Fruit fly (Drosophila melanogaster) whole organism, prepupa: ENCODE data around the gene Serinc.

Experiments used
- CG10669 ChIP-seq: fragments of 200-800 bp; sonication (Bioruptor generic); optimal IDR thresholded peaks from 3 replicates; lab custom pipeline; 2018; ENCODE audit warnings: missing biosample characterization, mild to moderate bottlenecking, missing genetic modification characterization, moderate library complexity
- CG11294 ChIP-seq: fragments of 200-800 bp; sonication (Bioruptor generic); IDR thresholded peaks from 2 replicates; pipeline ENCODE4 v1.3.6; 2022; ENCODE audit warnings: missing biosample characterization, missing genetic modification characterization
- CG11762 ChIP-seq: fragments of 200-800 bp; sonication (Bioruptor generic); optimal IDR thresholded peaks from 3 replicates; lab custom pipeline; 2016; ENCODE audit warnings: missing biosample characterization, missing genetic modification characterization; ENCODE audit not compliant: insufficient read depth
- CG11902 ChIP-seq: fragments of 200-800 bp; sonication (Bioruptor generic); optimal IDR thresholded peaks from 3 replicates; lab custom pipeline; 2016; ENCODE audit warnings: missing biosample characterization, missing genetic modification characterization
- CG1621 ChIP-seq: fragments of 200-800 bp; sonication (Bioruptor generic); optimal IDR thresholded peaks from 3 replicates; lab custom pipeline; 2018; ENCODE audit warnings: missing biosample characterization, mild to moderate bottlenecking, missing genetic modification characterization
- CG16779 ChIP-seq: fragments of 200-800 bp; sonication (Bioruptor generic); optimal IDR thresholded peaks from 3 replicates; lab custom pipeline; 2017; ENCODE audit warnings: missing biosample characterization, mild to moderate bottlenecking, missing genetic modification characterization
- CG3032 ChIP-seq: fragments of 200-800 bp; optimal IDR thresholded peaks from 2 replicates; lab custom pipeline; 2019; ENCODE audit warnings: missing biosample characterization, mild to moderate bottlenecking, missing genetic modification characterization, moderate library complexity
- CG31627 ChIP-seq: fragments of 200-800 bp; sonication (Bioruptor generic); optimal IDR thresholded peaks from 3 replicates; lab custom pipeline; 2016; ENCODE audit warnings: missing biosample characterization, missing genetic modification characterization
- CG32006 ChIP-seq: fragments of 200-800 bp; sonication (Bioruptor generic); optimal IDR thresholded peaks from 3 replicates; lab custom pipeline; 2017; ENCODE audit warnings: missing biosample characterization, mild to moderate bottlenecking, missing genetic modification characterization
- CG34406 ChIP-seq: fragments of 200-800 bp; sonication (Bioruptor generic); optimal IDR thresholded peaks from 3 replicates; lab custom pipeline; 2016; ENCODE audit warnings: missing biosample characterization, missing genetic modification characterization
- CG3919 ChIP-seq: fragments of 200-800 bp; sonication (Bioruptor generic); optimal IDR thresholded peaks from 3 replicates; lab custom pipeline; 2016; ENCODE audit warnings: missing biosample characterization, missing genetic modification characterization
- CG6163 ChIP-seq: fragments of 200-800 bp; sonication (Bioruptor generic); IDR thresholded peaks from 3 replicates; pipeline ENCODE4 v1.3.6; 2022; ENCODE audit warnings: missing biosample characterization, missing genetic modification characterization
- CG6276 ChIP-seq: fragments of 200-800 bp; sonication (Bioruptor generic); optimal IDR thresholded peaks from 2 replicates; lab custom pipeline; 2017; ENCODE audit warnings: missing biosample characterization, mild to moderate bottlenecking, missing genetic modification characterization
- CG6808 ChIP-seq: fragments of 200-800 bp; sonication (Bioruptor generic); optimal IDR thresholded peaks from 3 replicates; lab custom pipeline; 2017; ENCODE audit warnings: missing biosample characterization, missing genetic modification characterization, mild to moderate bottlenecking, moderate library complexity, missing genetic modification reagents
- CG7368 ChIP-seq: fragments of 200-800 bp; sonication (Bioruptor generic); optimal IDR thresholded peaks from 3 replicates; lab custom pipeline; 2016; ENCODE audit warnings: missing biosample characterization, missing genetic modification characterization
- CG8119 ChIP-seq: fragments of 200-800 bp; sonication (Bioruptor generic); IDR thresholded peaks from 3 replicates; pipeline ENCODE4 v1.3.6; 2022; ENCODE audit warnings: missing biosample characterization, missing genetic modification characterization
- CG8319 ChIP-seq: fragments of 200-800 bp; sonication (Bioruptor generic); optimal IDR thresholded peaks from 3 replicates; lab custom pipeline; 2016; ENCODE audit warnings: missing biosample characterization, missing genetic modification characterization
- CG8632 ChIP-seq: fragments of 200-800 bp; sonication (Bioruptor generic); optimal IDR thresholded peaks from 3 replicates; lab custom pipeline; 2016; ENCODE audit warnings: missing biosample characterization, missing genetic modification characterization
- CG9139 ChIP-seq: fragments of 200-800 bp; sonication (Bioruptor generic); optimal IDR thresholded peaks from 3 replicates; lab custom pipeline; 2017; ENCODE audit warnings: missing biosample characterization, mild to moderate bottlenecking, missing genetic modification characterization
- Eip75B ChIP-seq: fragments of 200-800 bp; sonication (Bioruptor generic); optimal IDR thresholded peaks from 3 replicates; lab custom pipeline; 2016; ENCODE audit warnings: missing biosample characterization, missing genetic modification characterization
- Eip78C ChIP-seq: fragments of 200-800 bp; sonication (Bioruptor generic); peaks from one replicate; lab custom pipeline; 2016; ENCODE audit warnings: missing biosample characterization, missing genetic modification characterization
- Eip93F ChIP-seq: fragments of 200-800 bp; sonication (Bioruptor generic); optimal IDR thresholded peaks from 2 replicates; lab custom pipeline; 2016; ENCODE audit warnings: missing biosample characterization, mild to moderate bottlenecking, missing genetic modification characterization
- Ets21C ChIP-seq: fragments of 200-800 bp; sonication (Bioruptor generic); optimal IDR thresholded peaks from 3 replicates; lab custom pipeline; 2016; ENCODE audit warnings: missing biosample characterization, missing genetic modification characterization
- Ets96B ChIP-seq: fragments of 200-800 bp; optimal IDR thresholded peaks from 2 replicates; lab custom pipeline; 2019; ENCODE audit warnings: missing biosample characterization, mild to moderate bottlenecking, missing genetic modification characterization, moderate library complexity
- Gug ChIP-seq: fragments of 200-800 bp; sonication (Bioruptor generic); IDR thresholded peaks from 2 replicates; pipeline ENCODE4 v1.3.6; 2022; ENCODE audit warnings: missing biosample characterization, missing genetic modification characterization
- Hr38 ChIP-seq: sonication (Bioruptor generic); optimal IDR thresholded peaks from 2 replicates; lab custom pipeline; 2016; ENCODE audit warnings: missing biosample characterization, missing genetic modification characterization
- Hr39 ChIP-seq: fragments of 200-800 bp; sonication (Bioruptor generic); optimal IDR thresholded peaks from 2 replicates; lab custom pipeline; 2016; ENCODE audit warnings: missing biosample characterization, missing genetic modification characterization
- Hr4 ChIP-seq: fragments of 200-800 bp; sonication (Bioruptor generic); optimal IDR thresholded peaks from 3 replicates; lab custom pipeline; 2016; ENCODE audit warnings: missing biosample characterization, missing genetic modification characterization
- Lpt ChIP-seq: fragments of 200-800 bp; sonication (Bioruptor generic); optimal IDR thresholded peaks from 3 replicates; lab custom pipeline; 2016; ENCODE audit warnings: missing biosample characterization, missing genetic modification characterization
- Met ChIP-seq: fragments of 200-800 bp; sonication (Bioruptor generic); optimal IDR thresholded peaks from 3 replicates; lab custom pipeline; 2016; ENCODE audit warnings: missing biosample characterization, missing genetic modification characterization
- OdsH ChIP-seq: fragments of 200-800 bp; sonication (Bioruptor generic); optimal IDR thresholded peaks from 3 replicates; lab custom pipeline; 2016; ENCODE audit warnings: missing biosample characterization, missing genetic modification characterization
- Smox ChIP-seq: fragments of 200-800 bp; sonication (Bioruptor generic); optimal IDR thresholded peaks from 3 replicates; lab custom pipeline; 2016; ENCODE audit warnings: missing biosample characterization, missing genetic modification characterization
- Sox102F ChIP-seq: fragments of 200-800 bp; sonication (Bioruptor generic); optimal IDR thresholded peaks from 2 replicates; lab custom pipeline; 2016; ENCODE audit warnings: missing biosample characterization, mild to moderate bottlenecking, missing genetic modification characterization
- Sox14 ChIP-seq: fragments of 200-800 bp; sonication (Bioruptor generic); optimal IDR thresholded peaks from 3 replicates; lab custom pipeline; 2016; ENCODE audit warnings: missing biosample characterization, missing genetic modification characterization
- Sox15 ChIP-seq: fragments of 200-800 bp; sonication (Bioruptor generic); optimal IDR thresholded peaks from 3 replicates; lab custom pipeline; 2016; ENCODE audit warnings: missing biosample characterization, missing genetic modification characterization
- cyc ChIP-seq: fragments of 200-800 bp; sonication (Bioruptor generic); optimal IDR thresholded peaks from 3 replicates; lab custom pipeline; 2016; ENCODE audit warnings: missing biosample characterization, missing genetic modification characterization
- dac ChIP-seq: fragments of 200-800 bp; sonication (Bioruptor generic); optimal IDR thresholded peaks from 2 replicates; lab custom pipeline; 2017; ENCODE audit warnings: missing biosample characterization, mild to moderate bottlenecking, missing genetic modification characterization
- dsx ChIP-seq: fragments of 200-800 bp; optimal IDR thresholded peaks from 3 replicates; lab custom pipeline; 2019; ENCODE audit warnings: missing biosample characterization, mild to moderate bottlenecking, missing genetic modification characterization, moderate library complexity; ENCODE audit not compliant: poor library complexity, severe bottlenecking
- eg ChIP-seq: fragments of 200-800 bp; sonication (Bioruptor generic); IDR thresholded peaks from 3 replicates; pipeline ENCODE4 v1.3.6; 2022; ENCODE audit warnings: missing biosample characterization, missing genetic modification characterization
- esn ChIP-seq: fragments of 200-800 bp; sonication (Bioruptor generic); optimal IDR thresholded peaks from 2 replicates; lab custom pipeline; 2016; ENCODE audit warnings: missing biosample characterization, mild to moderate bottlenecking, missing genetic modification characterization, moderate library complexity
- fd59A ChIP-seq: fragments of 200-800 bp; sonication (Bioruptor generic); optimal IDR thresholded peaks from 2 replicates; lab custom pipeline; 2017; ENCODE audit warnings: missing biosample characterization, mild to moderate bottlenecking, missing genetic modification characterization, missing genetic modification reagents
- fd85E ChIP-seq: fragments of 200-800 bp; sonication (Bioruptor generic); optimal IDR thresholded peaks from 3 replicates; lab custom pipeline; 2016; ENCODE audit warnings: missing biosample characterization, missing genetic modification characterization
- fkh ChIP-seq: fragments of 200-800 bp; sonication (Bioruptor generic); optimal IDR thresholded peaks from 3 replicates; lab custom pipeline; 2017; ENCODE audit warnings: missing biosample characterization, mild to moderate bottlenecking, missing genetic modification characterization, moderate library complexity
- net ChIP-seq: fragments of 200-800 bp; sonication (Bioruptor generic); optimal IDR thresholded peaks from 3 replicates; lab custom pipeline; 2016; ENCODE audit warnings: missing biosample characterization, missing genetic modification characterization
- pdm3 ChIP-seq: fragments of 200-800 bp; sonication (Bioruptor generic); optimal IDR thresholded peaks from 3 replicates; lab custom pipeline; 2016; ENCODE audit warnings: missing biosample characterization, missing genetic modification characterization
- salr ChIP-seq, 2 experiments: fragments of 200-800 bp; sonication (Bioruptor generic); optimal IDR thresholded peaks; 3 replicates each; lab custom pipeline; 2016 to 2018; ENCODE audit warnings: missing biosample characterization in 2 of 2, missing genetic modification characterization in 2 of 2, mild to moderate bottlenecking in 1 of 2
- spab ChIP-seq: fragments of 200-800 bp; sonication (Bioruptor generic); optimal IDR thresholded peaks from 2 replicates; lab custom pipeline; 2017; ENCODE audit warnings: missing biosample characterization, mild to moderate bottlenecking, missing genetic modification characterization, missing genetic modification reagents
- ss ChIP-seq, 2 experiments: fragments of 200-800 bp; sonication (Bioruptor generic); optimal IDR thresholded peaks; 2 replicates in 1 of 2; 3 replicates in 1 of 2; lab custom pipeline; 2017 to 2018; ENCODE audit warnings: mild to moderate bottlenecking in 2 of 2, missing biosample characterization in 2 of 2, missing genetic modification characterization in 2 of 2, moderate library complexity in 1 of 2
- svp ChIP-seq: fragments of 200-800 bp; sonication (Bioruptor generic); peaks from one replicate; lab custom pipeline; 2016; ENCODE audit warnings: missing biosample characterization, missing genetic modification characterization
- vri ChIP-seq: fragments of 200-800 bp; sonication (Bioruptor generic); optimal IDR thresholded peaks from 3 replicates; lab custom pipeline; 2016; ENCODE audit warnings: missing biosample characterization, mild to moderate bottlenecking, missing genetic modification characterization

Gene Serinc

DNA sequence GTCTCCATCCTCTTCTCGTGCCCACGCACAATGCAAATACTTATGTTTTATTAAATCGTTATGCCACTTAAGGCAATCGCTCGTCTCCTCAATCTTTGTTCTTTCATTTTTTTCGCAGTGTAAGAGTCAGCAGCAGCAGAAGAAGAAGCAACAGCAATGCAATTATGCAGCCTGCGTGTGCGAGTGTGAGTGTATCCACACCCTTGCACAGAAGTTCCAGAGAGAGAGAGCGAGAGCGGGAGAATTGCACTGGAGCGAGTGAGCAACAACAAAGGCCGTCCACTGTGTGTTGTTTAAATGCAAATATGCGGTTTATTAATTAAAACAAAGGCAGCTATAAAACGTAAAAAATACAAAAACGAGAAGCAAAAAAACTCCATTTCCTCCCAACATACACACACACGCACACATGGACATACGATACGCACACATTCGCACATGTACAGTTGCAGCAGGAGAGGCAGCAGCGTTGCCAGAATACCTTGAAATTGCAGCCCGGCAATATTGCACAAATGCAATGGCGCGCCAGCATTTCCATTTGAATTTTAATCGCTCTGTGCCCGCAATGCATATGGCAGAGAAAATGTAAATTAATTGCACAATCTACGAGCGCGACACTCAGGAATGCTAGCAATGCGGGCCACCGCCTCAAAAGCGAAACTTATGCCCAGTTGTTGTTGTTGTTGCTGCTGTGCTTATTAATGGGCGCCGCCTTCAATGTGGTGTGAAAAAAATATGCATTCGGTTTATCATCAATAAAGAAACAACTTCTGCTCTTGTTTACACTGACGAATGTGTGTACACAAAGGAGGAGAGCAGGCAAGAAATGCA, 3.7 kb upstream of the Serinc start:
- TF ChIP-seq CG11294 (GFP tag; lab: Robert Waterston, UW) (peak; percentile 58; the same call in 1 of the 2 replicates), OdsH (peak; percentile 58), CG3032 (tag; lab: Kevin White, UChicago) (peak; percentile 45), Sox15 (peak; percentile 24), dac (GFP tag; lab: Kevin White, UChicago) (no peak), vri (GFP tag; lab: Kevin White, UChicago) (peak; percentile 63), CG8119 (peak; percentile 77), Sox102F (peak; percentile 78), CG16779 (tag; lab: Kevin White, UChicago) (peak; percentile 46), cyc (GFP tag; lab: Kevin White, UChicago) (peak; percentile 49), CG10669 (GFP tag; lab: Kevin White, UChicago) (peak; percentile 63), Ets96B (peak; percentile 49), Sox14 (GFP tag; lab: Kevin White, UChicago) (peak; percentile 79), CG8319 (GFP tag; lab: Kevin White, UChicago) (no peak), Eip75B (GFP tag; lab: Kevin White, UChicago) (peak; percentile 56), fd59A (GFP tag; lab: Kevin White, UChicago) (peak; percentile 57), Eip93F (GFP tag; lab: Kevin White, UChicago) (no peak), ss (GFP tag; optimal IDR thresholded peaks at IDR 0.05; lab: Kevin White, UChicago) (peak; percentile 56 to 64), Smox (peak; percentile 57), Gug (peak; percentile 44), CG32006 (GFP tag; lab: Kevin White, UChicago) (peak; percentile 78), Ets21C (GFP tag; lab: Kevin White, UChicago) (peak; percentile 32), CG6808 (GFP tag; lab: Kevin White, UChicago) (peak; percentile 61), Eip78C (GFP tag; lab: Kevin White, UChicago) (peak; percentile 91), CG11762 (GFP tag; lab: Kevin White, UChicago) (peak; percentile 6), CG34406 (peak; percentile 41), Hr4 (GFP tag; lab: Kevin White, UChicago) (peak; percentile 68), eg (GFP tag; lab: Robert Waterston, UW) (peak; percentile 65; the same call in 2 of the 3 replicates), CG31627 (GFP tag; lab: Kevin White, UChicago) (peak; percentile 55), CG6163 (GFP tag; lab: Robert Waterston, UW) (peak; percentile 68), salr (GFP tag; optimal IDR thresholded peaks at IDR 0.05; lab: Kevin White, UChicago) (peak; percentile 56 to 66), CG7368 (GFP tag; lab: Kevin White, UChicago) (peak; percentile 54), fkh (GFP tag; lab: Kevin White, UChicago) (peak; percentile 68), fd85E (no peak), CG1621 (tag; lab: Kevin White, UChicago) (peak; percentile 37), CG6276 (GFP tag; lab: Kevin White, UChicago) (peak; percentile 58), svp (GFP tag; lab: Kevin White, UChicago) (no peak), dsx (GFP tag; lab: Kevin White, UChicago) (peak; percentile 58), Met (GFP tag; lab: Kevin White, UChicago) (peak; percentile 64), CG8632 (peak; percentile 42), Lpt (GFP tag; lab: Kevin White, UChicago) (peak; percentile 72), Hr38 (GFP tag; lab: Kevin White, UChicago) (no peak), CG9139 (peak; percentile 57), CG3919 (peak; percentile 46), esn (GFP tag; lab: Kevin White, UChicago) (peak; percentile 59), Hr39 (GFP tag; lab: Kevin White, UChicago) (peak; percentile 57), net (GFP tag; lab: Kevin White, UChicago) (peak; percentile 67), spab (peak; percentile 30), pdm3 (peak; percentile 36), CG11902 (GFP tag; lab: Kevin White, UChicago) (no peak)
